Fruit fly (Drosophila melanogaster): ENCODE results near the gene kst.

kst gene

dm6 chr3L:3389666-3390059 is 53.0 kb downstream of the kst start (continued):
- TF ChIP-seq CHES-1-like (GFP tag; optimal IDR thresholded peaks at IDR 0.05), result no peak
- TF ChIP-seq CG9727 (GFP tag; optimal IDR thresholded peaks at IDR 0.05), result peak; percentile 13
- TF ChIP-seq gsb (GFP tag; IDR thresholded peaks at IDR 0.05), result no peak
- TF ChIP-seq CG3838 (GFP tag; optimal IDR thresholded peaks at IDR 0.05), result no peak
- TF ChIP-seq HLHmδ (GFP tag; optimal IDR thresholded peaks at IDR 0.05), result no peak
- TF ChIP-seq CG13424 (tag; optimal IDR thresholded peaks at IDR 0.05), result peak; percentile 38
- peak; percentile 13 for TF ChIP-seq Atf3 (GFP tag; optimal IDR thresholded peaks at IDR 0.05)
- TF ChIP-seq lmd (GFP tag; IDR thresholded peaks at IDR 0.05), result peak; percentile 31; the same call in 1 of the 2 replicates
- peak; percentile 40 for TF ChIP-seq vvl (GFP tag; IDR thresholded peaks at IDR 0.05)
- no peak for TF ChIP-seq CG5245 (GFP tag; optimal IDR thresholded peaks at IDR 0.05)
- TF ChIP-seq CG30403 (GFP tag; optimal IDR thresholded peaks at IDR 0.05), result peak; percentile 63
- no peak for TF ChIP-seq HLH4C (GFP tag; IDR thresholded peaks at IDR 0.05; ENCODE audit: partially characterized antibody)
- TF ChIP-seq Dll (GFP tag; IDR thresholded peaks at IDR 0.05; ENCODE audit: partially characterized antibody), result no peak
- TF ChIP-seq disco-r (GFP tag; optimal IDR thresholded peaks at IDR 0.05), result no peak
- TF ChIP-seq wor (GFP tag; IDR thresholded peaks at IDR 0.05), result peak; percentile 37; the same call in 1 of the 2 replicates
- TF ChIP-seq slbo (GFP tag; IDR thresholded peaks at IDR 0.05), result no peak
- peak; percentile 45 for TF ChIP-seq jumu (GFP tag; optimal IDR thresholded peaks at IDR 0.05)
- 0 out of 2 replicates have a peak, but pooled peaks have one; percentile 9 for TF ChIP-seq dimm (GFP tag; IDR thresholded peaks at IDR 0.05)
- no peak for TF ChIP-seq B-H1 (GFP tag; IDR thresholded peaks at IDR 0.05)
- TF ChIP-seq toy (GFP tag; IDR thresholded peaks at IDR 0.05), result no peak
- TF ChIP-seq CG42726 (GFP tag; IDR thresholded peaks at IDR 0.05; ENCODE audit: partially characterized antibody), result no peak
- TF ChIP-seq CG15011 (GFP tag; optimal IDR thresholded peaks at IDR 0.05), result no peak
- TF ChIP-seq cad (GFP tag; optimal IDR thresholded peaks at IDR 0.05), result no peak
- peak; percentile 30 for TF ChIP-seq gro (GFP tag; optimal IDR thresholded peaks at IDR 0.05)
- no peak for TF ChIP-seq CG12155 (GFP tag; optimal IDR thresholded peaks at IDR 0.05)
- TF ChIP-seq E2f1 (GFP tag; IDR thresholded peaks at IDR 0.05), result peak; percentile 43; the same call in 1 of the 2 replicates
- peak; percentile 6 for TF ChIP-seq gcm (GFP tag; optimal IDR thresholded peaks at IDR 0.05)
- TF ChIP-seq Rx (GFP tag; IDR thresholded peaks at IDR 0.05), result peak; percentile 28; the same call in 1 of the 2 replicates
- no peak for TF ChIP-seq Dfd (GFP tag; optimal IDR thresholded peaks at IDR 0.05)
- peak; percentile 45 for TF ChIP-seq CG4820 (GFP tag; optimal IDR thresholded peaks at IDR 0.05)
- TF ChIP-seq crol (GFP tag; IDR thresholded peaks at IDR 0.05), result no peak
- TF ChIP-seq Nf-YB (GFP tag; optimal IDR thresholded peaks at IDR 0.05), result no peak
- TF ChIP-seq CG11093 (GFP tag; IDR thresholded peaks at IDR 0.05), result peak; percentile 50; the same call in 1 of the 3 replicates
- TF ChIP-seq seq (GFP tag; IDR thresholded peaks at IDR 0.05), result no peak
- TF ChIP-seq CG12299 (tag; optimal IDR thresholded peaks at IDR 0.05), result no peak
- TF ChIP-seq Doc3 (GFP tag; IDR thresholded peaks at IDR 0.05; ENCODE audit: partially characterized antibody), result no peak
- TF ChIP-seq tup (GFP tag; optimal IDR thresholded peaks at IDR 0.05), result no peak
- no peak for TF ChIP-seq Rfx (GFP tag; IDR thresholded peaks at IDR 0.05)
- TF ChIP-seq yki (optimal IDR thresholded peaks at IDR 0.05), result no peak
- TF ChIP-seq sens (GFP tag), result peak; percentile 82
- TF ChIP-seq Nf-YA (GFP tag; IDR thresholded peaks at IDR 0.05), result no peak
- no peak for TF ChIP-seq CG12744 (GFP tag; optimal IDR thresholded peaks at IDR 0.05)
- TF ChIP-seq CG1233 (GFP tag; optimal IDR thresholded peaks at IDR 0.05), result no peak
- TF ChIP-seq her (GFP tag; optimal IDR thresholded peaks at IDR 0.05), result no peak
- peak; percentile 29 for TF ChIP-seq scrt (GFP tag; optimal IDR thresholded peaks at IDR 0.05)
- TF ChIP-seq emc (GFP tag; optimal IDR thresholded peaks at IDR 0.05), result no peak
- TF ChIP-seq CG31441 (GFP tag; IDR thresholded peaks at IDR 0.05), result peak; percentile 69; the same call in 1 of the 2 replicates
- TF ChIP-seq CG4424 (GFP tag; optimal IDR thresholded peaks at IDR 0.05), result peak; percentile 40
- TF ChIP-seq sqz (GFP tag; optimal IDR thresholded peaks at IDR 0.05), result no peak
- TF ChIP-seq HLH3B (GFP tag; IDR thresholded peaks at IDR 0.05), result peak; percentile 54; the same call in 1 of the 2 replicates
- TF ChIP-seq pb (GFP tag; optimal IDR thresholded peaks at IDR 0.05), result no peak
- TF ChIP-seq cwo (GFP tag; optimal IDR thresholded peaks at IDR 0.05), result no peak
- TF ChIP-seq Elba2 (GFP tag; optimal IDR thresholded peaks at IDR 0.05), result no peak
